Fruit fly (Drosophila melanogaster): ENCODE results near the gene gwl.

The gwl gene

DNA sequence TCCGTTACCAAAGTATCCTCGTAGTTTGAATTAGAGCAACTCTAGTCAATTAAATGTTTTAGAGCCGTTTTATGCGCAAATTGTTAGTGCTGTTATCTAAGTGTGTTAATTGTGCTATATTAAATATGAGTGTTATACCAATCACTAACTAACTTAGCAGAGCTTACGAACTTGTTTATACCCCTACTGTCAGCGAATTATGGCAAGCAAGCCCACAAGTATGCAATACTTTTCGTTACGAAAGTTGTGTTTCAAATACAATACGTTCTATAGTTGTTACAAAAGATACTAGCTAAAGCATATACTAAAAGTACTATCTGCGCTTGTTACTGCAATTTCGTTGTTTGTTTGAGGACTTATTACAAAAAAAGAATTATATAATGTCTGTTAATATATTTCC is 14.9 kb upstream of the gwl start (continued):
- TF ChIP-seq schlank (tag; optimal IDR thresholded peaks at IDR 0.05) (no peak), MESR4 (GFP tag; optimal IDR thresholded peaks at IDR 0.05) (no peak), CG9797 (GFP tag; optimal IDR thresholded peaks at IDR 0.05) (no peak), CG15073 (GFP tag; optimal IDR thresholded peaks at IDR 0.05) (peak; percentile 20), Ada2b (GFP tag; IDR thresholded peaks at IDR 0.05) (no peak), Atf6 (GFP tag; IDR thresholded peaks at IDR 0.05) (no peak), CG11398 (GFP tag; optimal IDR thresholded peaks at IDR 0.05) (no peak), CG17829 (tag; optimal IDR thresholded peaks at IDR 0.05) (no peak), pzg (GFP tag; optimal IDR thresholded peaks at IDR 0.05) (peak; percentile 2), TFAM (GFP tag; optimal IDR thresholded peaks at IDR 0.05) (no peak), sim (GFP tag; IDR thresholded peaks at IDR 0.05) (no peak), CG3407 (GFP tag; optimal IDR thresholded peaks at IDR 0.05) (no peak), ci (GFP tag; IDR thresholded peaks at IDR 0.05) (no peak), CG31441 (GFP tag; IDR thresholded peaks at IDR 0.05) (no peak)

DNA sequence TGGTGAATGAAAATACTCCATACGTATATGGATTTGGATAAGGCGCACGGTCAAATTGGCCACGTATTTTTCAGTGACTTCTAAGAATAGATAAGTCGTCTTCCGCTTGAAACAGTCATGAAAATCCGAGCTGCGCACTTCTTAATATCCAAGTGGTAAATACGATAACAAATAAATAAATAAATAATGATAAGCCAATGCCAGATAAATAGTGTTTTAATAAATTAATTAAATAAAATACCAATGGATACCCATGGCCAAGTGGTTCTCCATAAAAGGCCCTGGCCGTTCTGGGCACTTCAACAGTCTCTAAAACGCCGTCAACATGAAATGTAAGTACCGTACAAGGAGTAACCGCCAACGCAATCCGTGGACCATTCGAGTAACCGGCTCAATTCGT is 13.8 kb upstream of the gwl start, which contains the start of gene CG14302:
CG14302 (plus strand) TSS at position 301 of the 400 bp plus-strand sequence.
- no peak for TF ChIP-seq CG8944 (GFP tag; optimal IDR thresholded peaks at IDR 0.05)
- TF ChIP-seq CG1233 (GFP tag; optimal IDR thresholded peaks at IDR 0.05), result no peak
- TF ChIP-seq inv (GFP tag; IDR thresholded peaks at IDR 0.05; ENCODE audit: partially characterized antibody), result no peak
- TF ChIP-seq CG18011 (GFP tag; optimal IDR thresholded peaks at IDR 0.05), result no peak
- no peak for TF ChIP-seq CG2712 (tag; optimal IDR thresholded peaks at IDR 0.05)
- TF ChIP-seq Dip2 (GFP tag; IDR thresholded peaks at IDR 0.05), result no peak
- TF ChIP-seq Dref (GFP tag; IDR thresholded peaks at IDR 0.05), result no peak
- no peak for TF ChIP-seq CG2116 (GFP tag; optimal IDR thresholded peaks at IDR 0.05)
- no peak for TF ChIP-seq CG15269 (tag; optimal IDR thresholded peaks at IDR 0.05)
- TF ChIP-seq CG6689 (GFP tag; IDR thresholded peaks at IDR 0.05), result no peak
- no peak for TF ChIP-seq C15 (GFP tag; IDR thresholded peaks at IDR 0.05)
- TF ChIP-seq Side (GFP tag; optimal IDR thresholded peaks at IDR 0.05), result no peak
- TF ChIP-seq Nf-YB (GFP tag; optimal IDR thresholded peaks at IDR 0.05), result no peak
- TF ChIP-seq NC2β (GFP tag; optimal IDR thresholded peaks at IDR 0.05), result no peak
- no peak for TF ChIP-seq CG33557 (GFP tag; optimal IDR thresholded peaks at IDR 0.05)
- no peak for TF ChIP-seq Ets65A (GFP tag)
- no peak for TF ChIP-seq CG11247 (GFP tag; IDR thresholded peaks at IDR 0.05)

- TF ChIP-seq CG2116 (GFP tag; optimal IDR thresholded peaks at IDR 0.05), result no peak
- no peak for TF ChIP-seq CG4617 (GFP tag; optimal IDR thresholded peaks at IDR 0.05; ENCODE audit: borderline replicate concordance)
- TF ChIP-seq CG17829 (tag; optimal IDR thresholded peaks at IDR 0.05), result no peak
- no peak for TF ChIP-seq Nf-YC (tag; optimal IDR thresholded peaks at IDR 0.05)
- no peak for TF ChIP-seq wek (GFP tag; optimal IDR thresholded peaks at IDR 0.05)
- TF ChIP-seq CG12769 (tag; optimal IDR thresholded peaks at IDR 0.05), result no peak
- TF ChIP-seq Opbp (GFP tag; IDR thresholded peaks at IDR 0.05; ENCODE audit: partially characterized antibody), result 0 out of 3 replicates have a peak, but pooled peaks have one; percentile 12
- no peak for TF ChIP-seq CG1647 (GFP tag; optimal IDR thresholded peaks at IDR 0.05)
- no peak for TF ChIP-seq CG17568 (GFP tag; optimal IDR thresholded peaks at IDR 0.05)
- TF ChIP-seq CG31388 (GFP tag; optimal IDR thresholded peaks at IDR 0.05), result no peak
- no peak for TF ChIP-seq CG6765 (GFP tag; optimal IDR thresholded peaks at IDR 0.05)
- no peak for TF ChIP-seq Spps (tag; optimal IDR thresholded peaks at IDR 0.05)
- TF ChIP-seq sug (tag; optimal IDR thresholded peaks at IDR 0.05), result peak; percentile 63
- TF ChIP-seq Adf1 (GFP tag; IDR thresholded peaks at IDR 0.05), result no peak
- no peak for TF ChIP-seq dimm (GFP tag; IDR thresholded peaks at IDR 0.05)
- no peak for TF ChIP-seq Sry-δ (GFP tag; optimal IDR thresholded peaks at IDR 0.05)
- no peak for TF ChIP-seq CG6254 (GFP tag; optimal IDR thresholded peaks at IDR 0.05)
- no peak for TF ChIP-seq Fer1 (GFP tag; optimal IDR thresholded peaks at IDR 0.05)
- TF ChIP-seq gsb-n (tag; optimal IDR thresholded peaks at IDR 0.05), result no peak
- no peak for TF ChIP-seq CG10959 (GFP tag; IDR thresholded peaks at IDR 0.05)
- no peak for TF ChIP-seq pita (GFP tag; optimal IDR thresholded peaks at IDR 0.05)
- TF ChIP-seq mirr (GFP tag; optimal IDR thresholded peaks at IDR 0.05), result peak; percentile 38
These were observed 12.6 kb upstream of the gwl start for dm6 chr3R:18733580-18733979.
